Fruit fly (Drosophila melanogaster): ENCODE results near the gene CG14074.

Gene CG14074

DNA sequence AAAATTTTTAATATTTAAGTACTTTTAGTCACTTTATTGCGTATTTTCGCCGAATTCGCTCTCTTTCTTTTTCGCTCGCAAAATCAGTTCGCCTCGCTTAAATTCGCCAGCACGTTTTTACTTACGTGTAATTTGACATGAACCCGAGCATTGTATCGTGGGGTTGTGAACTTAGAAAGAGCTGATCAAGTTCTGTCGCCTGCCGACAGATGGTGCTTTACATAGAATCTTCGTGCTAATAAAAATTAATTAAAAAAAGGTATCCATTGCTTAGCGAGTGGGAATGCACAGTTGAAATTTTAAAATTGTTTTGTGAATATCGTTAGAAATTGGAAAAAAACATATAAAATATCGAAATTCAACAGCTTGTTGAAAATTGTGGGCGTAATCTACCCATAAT, 17.6 kb upstream of the CG14074 start:
- no peak for TF ChIP-seq Trl (optimal IDR thresholded peaks at IDR 0.05)
- TF ChIP-seq Trl (GFP tag; optimal IDR thresholded peaks at IDR 0.05), result peak; percentile 82
- TF ChIP-seq hkb (optimal IDR thresholded peaks at IDR 0.05), result peak; percentile 24
- TF ChIP-seq hkb (GFP tag; IDR thresholded peaks at IDR 0.05), result peak; percentile 51; the same call in 1 of the 2 replicates
- peak; percentile 0 for TF ChIP-seq Sox100B (GFP tag; optimal IDR thresholded peaks at IDR 0.05)
- TF ChIP-seq Dbx (GFP tag; IDR thresholded peaks at IDR 0.05), result no peak
- TF ChIP-seq CG34422 (GFP tag; IDR thresholded peaks at IDR 0.05), result no peak; the same call in 2 of the 3 replicates
- TF ChIP-seq CG31224 (GFP tag; IDR thresholded peaks at IDR 0.05), result no peak
- TF ChIP-seq Taf1 (GFP tag; IDR thresholded peaks at IDR 0.05), result no peak
- TF ChIP-seq kah (GFP tag; optimal IDR thresholded peaks at IDR 0.05), result no peak
- peak; percentile 91 for TF ChIP-seq Ets65A (GFP tag)
- TF ChIP-seq emc (GFP tag; optimal IDR thresholded peaks at IDR 0.05), result no peak
- no peak for TF ChIP-seq Poxn (GFP tag; IDR thresholded peaks at IDR 0.05)
- no peak; the same call in 1 of the 2 replicates for TF ChIP-seq CG42726 (GFP tag; IDR thresholded peaks at IDR 0.05; ENCODE audit: partially characterized antibody)
- peak; percentile 61 for TF ChIP-seq CG2875 (GFP tag; optimal IDR thresholded peaks at IDR 0.05)
- TF ChIP-seq CG32532 (GFP tag; IDR thresholded peaks at IDR 0.05), result no peak; the same call in 1 of the 2 replicates
- TF ChIP-seq sim (GFP tag; IDR thresholded peaks at IDR 0.05), result no peak
- no peak for TF ChIP-seq BEAF-32 (GFP tag; optimal IDR thresholded peaks at IDR 0.05)
- TF ChIP-seq CG12942 (GFP tag; optimal IDR thresholded peaks at IDR 0.05), result peak; percentile 45
- peak; percentile 84 for TF ChIP-seq Xbp1 (GFP tag; optimal IDR thresholded peaks at IDR 0.05)
- peak; percentile 60 for TF ChIP-seq CG12391 (tag; optimal IDR thresholded peaks at IDR 0.05)
- peak; percentile 69 for TF ChIP-seq unpg (GFP tag; optimal IDR thresholded peaks at IDR 0.05)
- TF ChIP-seq zfh1 (GFP tag; IDR thresholded peaks at IDR 0.05), result no peak; the same call in 2 of the 3 replicates
- TF ChIP-seq bab2 (GFP tag; optimal IDR thresholded peaks at IDR 0.05), result peak; percentile 50
- TF ChIP-seq tgo (GFP tag; IDR thresholded peaks at IDR 0.05), result no peak; the same call in 2 of the 3 replicates
- peak; percentile 47 for TF ChIP-seq tup (GFP tag; optimal IDR thresholded peaks at IDR 0.05)
- peak; percentile 40 for TF ChIP-seq Deaf1 (tag; optimal IDR thresholded peaks at IDR 0.05)
- no peak for TF ChIP-seq Doc3 (GFP tag; IDR thresholded peaks at IDR 0.05; ENCODE audit: partially characterized antibody)
- TF ChIP-seq CG31441 (GFP tag; IDR thresholded peaks at IDR 0.05), result peak; percentile 70
- TF ChIP-seq CG6813 (GFP tag; optimal IDR thresholded peaks at IDR 0.05), result peak; percentile 55
- TF ChIP-seq CG17612 (GFP tag; IDR thresholded peaks at IDR 0.05), result no peak
- TF ChIP-seq CG8281 (tag; optimal IDR thresholded peaks at IDR 0.05), result peak; percentile 17
- TF ChIP-seq CG12236 (GFP tag; optimal IDR thresholded peaks at IDR 0.05), result peak; percentile 53
- peak; percentile 9 for TF ChIP-seq CG18476 (GFP tag; optimal IDR thresholded peaks at IDR 0.05)
- TF ChIP-seq az2 (GFP tag; optimal IDR thresholded peaks at IDR 0.05), result peak; percentile 78
- no peak; the same call in 2 of the 3 replicates for TF ChIP-seq ken (GFP tag; IDR thresholded peaks at IDR 0.05)
- TF ChIP-seq CG17802 (tag; optimal IDR thresholded peaks at IDR 0.05), result no peak
- peak; percentile 62 for TF ChIP-seq CG15696 (tag; optimal IDR thresholded peaks at IDR 0.05)
- no peak for TF ChIP-seq z (GFP tag; IDR thresholded peaks at IDR 0.05)
- TF ChIP-seq onecut (GFP tag; IDR thresholded peaks at IDR 0.05), result peak; percentile 60; the same call in 1 of the 2 replicates
- TF ChIP-seq cato (GFP tag; optimal IDR thresholded peaks at IDR 0.05; ENCODE audit: borderline replicate concordance), result peak; percentile 5
- peak; percentile 12 for TF ChIP-seq CG30020 (tag; optimal IDR thresholded peaks at IDR 0.05)
- no peak for TF ChIP-seq CG11696 (GFP tag; IDR thresholded peaks at IDR 0.05)
- no peak for TF ChIP-seq Adf1 (GFP tag; IDR thresholded peaks at IDR 0.05)
- 0 out of 2 replicates have a peak, but pooled peaks have one; percentile 23 for TF ChIP-seq seq (GFP tag; IDR thresholded peaks at IDR 0.05)
- TF ChIP-seq zen (tag; optimal IDR thresholded peaks at IDR 0.05), result peak; percentile 81
- no peak for TF ChIP-seq CG8765 (GFP tag; IDR thresholded peaks at IDR 0.05)
- peak; percentile 32 for TF ChIP-seq fd3F (GFP tag; optimal IDR thresholded peaks at IDR 0.05)
- peak; percentile 73 for TF ChIP-seq Atf-2 (GFP tag; optimal IDR thresholded peaks at IDR 0.05)
- TF ChIP-seq psq (GFP tag; optimal IDR thresholded peaks at IDR 0.05), result peak; percentile 16
- no peak for TF ChIP-seq CG9215 (GFP tag; IDR thresholded peaks at IDR 0.05)
- TF ChIP-seq CG17829 (tag; optimal IDR thresholded peaks at IDR 0.05), result peak; percentile 75
